Worm (Caenorhabditis elegans) whole organism, L3 larva: ENCODE results near the gene ilcr-2.

ENCODE experiments used
- R02D3.7 ChIP-seq: fragments of 150-350 bp; optimal IDR thresholded peaks from 2 replicates; lab custom pipeline; 2014; ENCODE audit warnings: missing biosample characterization, missing genetic modification characterization
- aly-2 ChIP-seq: fragments of 150-350 bp; optimal IDR thresholded peaks from 2 replicates; lab custom pipeline; 2014; ENCODE audit warnings: missing biosample characterization, missing genetic modification characterization
- ama-1 ChIP-seq: fragments of 150-350 bp; optimal IDR thresholded peaks from 2 replicates; lab custom pipeline; 2018
- ceh-28 ChIP-seq: fragments of 150-350 bp; optimal IDR thresholded peaks from 2 replicates; lab custom pipeline; 2014; ENCODE audit warnings: missing biosample characterization, missing genetic modification reagents, missing genetic modification characterization
- egl-27 ChIP-seq: sonication (generic microtip); optimal IDR thresholded peaks from 4 replicates; lab custom pipeline; 2017; ENCODE audit warnings: missing biosample characterization, missing genetic modification reagents, missing genetic modification characterization
- fos-1 ChIP-seq: fragments of 150-350 bp; optimal IDR thresholded peaks from 2 replicates; lab custom pipeline; 2014; ENCODE audit warnings: missing biosample characterization, missing genetic modification characterization
- lin-39 ChIP-seq: fragments of 150-350 bp; optimal IDR thresholded peaks from 2 replicates; lab custom pipeline; 2018; ENCODE audit warnings: missing biosample characterization, missing genetic modification reagents, missing genetic modification characterization
- nfya-1 ChIP-seq: sonication (generic microtip); optimal IDR thresholded peaks from 2 replicates; lab custom pipeline; 2017; ENCODE audit warnings: missing genetic modification characterization, mild to moderate bottlenecking, missing compliant biosample characterization, antibody characterized with exemption, moderate library complexity; ENCODE audit not compliant: insufficient read depth
- nhr-12 ChIP-seq: fragments of 150-350 bp; optimal IDR thresholded peaks from 2 replicates; lab custom pipeline; 2014; ENCODE audit warnings: missing biosample characterization, missing genetic modification characterization
- nhr-77 ChIP-seq: fragments of 150-350 bp; optimal IDR thresholded peaks from 2 replicates; lab custom pipeline; 2014; ENCODE audit warnings: missing biosample characterization, missing genetic modification characterization
- tbx-2 ChIP-seq: sonication (generic microtip); optimal IDR thresholded peaks from 2 replicates; lab custom pipeline; 2016; ENCODE audit warnings: mild to moderate bottlenecking, missing genetic modification characterization, missing compliant biosample characterization
- zag-1 ChIP-seq: fragments of 150-350 bp; optimal IDR thresholded peaks from 2 replicates; lab custom pipeline; 2014; ENCODE audit warnings: missing biosample characterization, missing genetic modification characterization

DNA sequence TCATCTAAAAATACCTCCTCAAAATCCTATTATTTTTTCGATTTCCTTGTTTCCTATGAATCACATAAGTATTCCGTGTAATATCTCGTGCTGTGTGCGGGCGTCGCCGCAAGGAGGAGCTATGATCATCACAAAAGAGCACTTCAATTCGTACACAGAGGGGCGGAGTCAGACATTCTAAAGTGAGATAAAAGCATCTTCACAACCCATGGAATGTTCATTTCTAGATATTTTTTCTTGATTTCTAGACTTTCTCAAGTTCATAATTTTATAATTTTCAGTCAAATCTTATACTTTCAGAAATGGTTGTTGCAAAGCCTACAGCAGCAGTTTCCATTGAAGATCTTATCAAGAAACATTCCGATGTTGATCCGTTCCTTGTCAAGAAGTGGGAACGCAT, 27.7 kb upstream of the ilcr-2 start, which contains the start of gene cex-1:
- TF ChIP-seq fos-1 (tag; lab: Kevin White, UChicago), result no peak
- TF ChIP-seq nhr-77, result no peak
- no peak for TF ChIP-seq tbx-2 (tag; lab: Kevin White, UChicago)
- no peak for TF ChIP-seq zag-1 (tag; lab: Kevin White, UChicago)
- no peak for TF ChIP-seq R02D3.7
- TF ChIP-seq aly-2 (tag; lab: Kevin White, UChicago), result no peak
- TF ChIP-seq nfya-1, result no peak
- TF ChIP-seq egl-27 (tag; lab: Kevin White, UChicago), result no peak
- no peak for TF ChIP-seq ceh-28 (tag; lab: Kevin White, UChicago)
- no peak for TF ChIP-seq nhr-12 (tag; lab: Kevin White, UChicago)
- TF ChIP-seq ama-1 (lab: Kevin White, UChicago), result no peak
- no peak for TF ChIP-seq lin-39 (tag; lab: Kevin White, UChicago)
